Worm (Caenorhabditis elegans): ENCODE results near the gene H41C03.1.

- TF ChIP-seq R02D3.7 (tag; optimal IDR thresholded peaks at IDR 0.05) (no peak), fos-1 (tag; optimal IDR thresholded peaks at IDR 0.05) (no peak), nhr-23 (tag; optimal IDR thresholded peaks at IDR 0.05) (no peak), ZK546.5 (tag; optimal IDR thresholded peaks at IDR 0.05) (no peak), nhr-11 (tag; optimal IDR thresholded peaks at IDR 0.05) (no peak), nhr-237 (tag; optimal IDR thresholded peaks at IDR 0.05) (no peak), lin-39 (tag; optimal IDR thresholded peaks at IDR 0.05) (no peak), egl-27 (tag; optimal IDR thresholded peaks at IDR 0.05) (no peak)
Measured at ce11 chrII:5895870-5896269, 41.6 kb downstream of the H41C03.1 start, which contains the start of gene F59G1.4.

Measured in whole organism, L3 larva.